Fruit fly (Drosophila melanogaster): ENCODE data around the gene chas.

The chas gene

dm6 chrX:17702738-17703570 lies 4.4 kb upstream of the chas start, which contains the start of the genes CG8188 and par-6 (continued):
- TF ChIP-seq CG9437 (GFP tag; optimal IDR thresholded peaks at IDR 0.05): peak; percentile 63
- TF ChIP-seq Hmr (GFP tag; optimal IDR thresholded peaks at IDR 0.05): peak; percentile 88
- TF ChIP-seq grau (tag; optimal IDR thresholded peaks at IDR 0.05): peak; percentile 86
- peak; percentile 88 for TF ChIP-seq zfh2 (GFP tag; optimal IDR thresholded peaks at IDR 0.05)
- TF ChIP-seq Hsf (GFP tag; optimal IDR thresholded peaks at IDR 0.05): peak; percentile 92
- peak; percentile 51 for TF ChIP-seq Ravus (GFP tag; IDR thresholded peaks at IDR 0.05)
- no peak; the same call in 1 of the 2 replicates for TF ChIP-seq CG2129 (GFP tag; IDR thresholded peaks at IDR 0.05; ENCODE audit: partially characterized antibody)
- TF ChIP-seq sisA (GFP tag; IDR thresholded peaks at IDR 0.05): peak; percentile 87
- peak; percentile 89 for TF ChIP-seq NfI (GFP tag; optimal IDR thresholded peaks at IDR 0.05)
- no peak for TF ChIP-seq crol (GFP tag; IDR thresholded peaks at IDR 0.05)
- peak; percentile 92 for TF ChIP-seq Optix (GFP tag; IDR thresholded peaks at IDR 0.05)
- peak; percentile 59 for TF ChIP-seq CG18011 (GFP tag; optimal IDR thresholded peaks at IDR 0.05)
- peak; percentile 56 for TF ChIP-seq CG31388 (GFP tag; optimal IDR thresholded peaks at IDR 0.05)
- peak; percentile 73 for TF ChIP-seq odd (GFP tag; optimal IDR thresholded peaks at IDR 0.05)
- peak; percentile 86 to 92 for TF ChIP-seq Pdp1 (GFP tag; optimal IDR thresholded peaks at IDR 0.05)
- TF ChIP-seq Jarid2 (GFP tag; optimal IDR thresholded peaks at IDR 0.05): peak; percentile 41
- TF ChIP-seq CG10462 (GFP tag; optimal IDR thresholded peaks at IDR 0.05): peak; percentile 65
- no peak for TF ChIP-seq Dip2 (GFP tag; IDR thresholded peaks at IDR 0.05)
- TF ChIP-seq slou (GFP tag; optimal IDR thresholded peaks at IDR 0.05): peak; percentile 63
- TF ChIP-seq CG5180 (GFP tag; optimal IDR thresholded peaks at IDR 0.05): peak; percentile 54
- peak; percentile 85 for TF ChIP-seq al (GFP tag; IDR thresholded peaks at IDR 0.05)
- peak; percentile 63 for TF ChIP-seq CG11723 (GFP tag; optimal IDR thresholded peaks at IDR 0.05)
- peak; percentile 52 for TF ChIP-seq ac (GFP tag; optimal IDR thresholded peaks at IDR 0.05)
- TF ChIP-seq usp (GFP tag; optimal IDR thresholded peaks at IDR 0.05): no peak
- peak; percentile 65 for TF ChIP-seq MBD-R2 (GFP tag; IDR thresholded peaks at IDR 0.05)
- TF ChIP-seq CG6254 (GFP tag; optimal IDR thresholded peaks at IDR 0.05): peak; percentile 45
- peak; percentile 79 for TF ChIP-seq Scr (GFP tag; IDR thresholded peaks at IDR 0.05; ENCODE audit: partially characterized antibody)
- peak; percentile 68 for TF ChIP-seq CG1529 (GFP tag; optimal IDR thresholded peaks at IDR 0.05)
- TF ChIP-seq CHES-1-like (GFP tag; optimal IDR thresholded peaks at IDR 0.05): peak; percentile 83
- no peak for TF ChIP-seq Lpt (GFP tag; optimal IDR thresholded peaks at IDR 0.05)
- TF ChIP-seq pan (optimal IDR thresholded peaks at IDR 0.05): no peak
- TF ChIP-seq pan (GFP tag; optimal IDR thresholded peaks at IDR 0.05 in 1 of 2, IDR thresholded peaks at IDR 0.05 in 1 of 2): peak in 1 of 2 experiments; percentile 88
- TF ChIP-seq tx (GFP tag; optimal IDR thresholded peaks at IDR 0.05): peak; percentile 75
- TF ChIP-seq CG17328 (GFP tag; IDR thresholded peaks at IDR 0.05): peak; percentile 87
- TF ChIP-seq kah (GFP tag; optimal IDR thresholded peaks at IDR 0.05): peak; percentile 62
- peak; percentile 83 for TF ChIP-seq sim (GFP tag; IDR thresholded peaks at IDR 0.05)
- peak; percentile 62 for TF ChIP-seq CG17802 (tag; optimal IDR thresholded peaks at IDR 0.05)
- TF ChIP-seq CG10267 (tag; optimal IDR thresholded peaks at IDR 0.05): peak; percentile 75
- TF ChIP-seq tna (GFP tag; IDR thresholded peaks at IDR 0.05; ENCODE audit: partially characterized antibody): no peak
- peak; percentile 85 for TF ChIP-seq Rx (GFP tag; IDR thresholded peaks at IDR 0.05)
- TF ChIP-seq chinmo (GFP tag; IDR thresholded peaks at IDR 0.05; ENCODE audit: partially characterized antibody): peak; percentile 68; the same call in 2 of the 4 replicates
- TF ChIP-seq CG12942 (GFP tag; optimal IDR thresholded peaks at IDR 0.05): peak; percentile 87
- peak; percentile 35 for TF ChIP-seq stwl (tag; optimal IDR thresholded peaks at IDR 0.05)
- 0 out of 2 replicates have a peak, but pooled peaks have one; percentile 31 for TF ChIP-seq CG16779 (GFP tag; IDR thresholded peaks at IDR 0.05)
- no peak for TF ChIP-seq ftz-f1 (GFP tag; optimal IDR thresholded peaks at IDR 0.05)
- peak; percentile 76 for TF ChIP-seq CG4854 (GFP tag; optimal IDR thresholded peaks at IDR 0.05)
- TF ChIP-seq ranshi (GFP tag; IDR thresholded peaks at IDR 0.05): peak; percentile 87
- peak; percentile 93 for TF ChIP-seq lilli (GFP tag; optimal IDR thresholded peaks at IDR 0.05)
- TF ChIP-seq CG10543 (GFP tag; optimal IDR thresholded peaks at IDR 0.05): peak; percentile 86

All from whole organism, embryonic.